Fruit fly (Drosophila melanogaster): ENCODE data around the gene CG32500.

The CG32500 gene

DNA sequence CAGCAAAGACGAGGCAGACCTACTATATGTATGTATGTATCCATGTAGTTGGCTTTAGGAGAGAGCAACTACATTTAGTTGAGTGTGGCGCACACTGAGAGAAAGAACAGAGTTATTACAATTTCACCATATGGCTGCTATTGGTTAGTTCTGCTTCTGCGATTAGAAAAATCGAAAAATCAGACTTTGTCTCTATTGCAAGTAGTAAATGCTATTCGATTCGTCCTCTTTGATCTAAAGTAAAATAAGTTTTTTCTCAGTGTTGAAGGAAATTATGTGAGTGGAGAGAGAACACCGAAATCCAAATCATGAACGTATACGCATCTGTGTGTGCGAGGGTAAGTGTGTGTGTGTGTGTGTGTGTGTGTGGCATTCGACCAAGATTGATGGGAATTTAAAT lies 29.6 kb downstream of the CG32500 start (continued):
- TF ChIP-seq CG10209 (GFP tag; optimal IDR thresholded peaks at IDR 0.05) (peak; percentile 85), CG10654 (GFP tag; optimal IDR thresholded peaks at IDR 0.05) (peak; percentile 86), CG6254 (GFP tag; optimal IDR thresholded peaks at IDR 0.05) (peak; percentile 81), pfk (GFP tag; optimal IDR thresholded peaks at IDR 0.05) (no peak), dmrt11E (tag; optimal IDR thresholded peaks at IDR 0.05) (peak; percentile 82), CG7745 (tag; optimal IDR thresholded peaks at IDR 0.05) (no peak), so (GFP tag; IDR thresholded peaks at IDR 0.05) (peak; percentile 78; the same call in 1 of the 3 replicates), CG10274 (GFP tag; optimal IDR thresholded peaks at IDR 0.05) (peak; percentile 48), ro (GFP tag; IDR thresholded peaks at IDR 0.05) (no peak; the same call in 1 of the 2 replicates), CG10959 (GFP tag; IDR thresholded peaks at IDR 0.05) (peak; percentile 91), CG17328 (GFP tag; IDR thresholded peaks at IDR 0.05) (peak; percentile 82), CG14050 (GFP tag; IDR thresholded peaks at IDR 0.05) (peak; percentile 60; the same call in 2 of the 3 replicates), klu (GFP tag; IDR thresholded peaks at IDR 0.05) (peak; percentile 51), vvl (GFP tag; IDR thresholded peaks at IDR 0.05) (peak; percentile 91), NC2β (GFP tag; optimal IDR thresholded peaks at IDR 0.05) (peak; percentile 81), Hr51 (GFP tag; optimal IDR thresholded peaks at IDR 0.05) (peak; percentile 45 to 80), CG11696 (GFP tag; IDR thresholded peaks at IDR 0.05) (peak; percentile 63; the same call in 1 of the 2 replicates), lilli (GFP tag; optimal IDR thresholded peaks at IDR 0.05) (peak; percentile 65), Kr (GFP tag; optimal IDR thresholded peaks at IDR 0.05) (no peak), aop (GFP tag; IDR thresholded peaks at IDR 0.05) (0 out of 2 replicates have a peak, but pooled peaks have one; percentile 34), Deaf1 (tag; optimal IDR thresholded peaks at IDR 0.05) (peak; percentile 58), pnt (GFP tag; optimal IDR thresholded peaks at IDR 0.05) (peak; percentile 94), gsb-n (tag; optimal IDR thresholded peaks at IDR 0.05) (peak; percentile 80), BtbVII (GFP tag; optimal IDR thresholded peaks at IDR 0.05) (peak; percentile 61), NfI (GFP tag; optimal IDR thresholded peaks at IDR 0.05) (peak; percentile 72), CG13424 (tag; optimal IDR thresholded peaks at IDR 0.05) (peak; percentile 88), Rfx (GFP tag; IDR thresholded peaks at IDR 0.05) (no peak; the same call in 1 of the 2 replicates), chinmo (GFP tag; IDR thresholded peaks at IDR 0.05; ENCODE audit: partially characterized antibody) (no peak), Myb (GFP tag; optimal IDR thresholded peaks at IDR 0.05) (peak; percentile 59), zen (tag; optimal IDR thresholded peaks at IDR 0.05) (peak; percentile 94), CG12744 (GFP tag; optimal IDR thresholded peaks at IDR 0.05) (peak; percentile 63), sens (GFP tag) (peak; percentile 97), CG8290 (GFP tag; optimal IDR thresholded peaks at IDR 0.05) (peak; percentile 41), CG8290 (tag; optimal IDR thresholded peaks at IDR 0.05) (peak in 1 of 2 experiments; percentile 82), emc (GFP tag; optimal IDR thresholded peaks at IDR 0.05) (peak; percentile 7), Dll (GFP tag; IDR thresholded peaks at IDR 0.05; ENCODE audit: partially characterized antibody) (no peak), ash1 (GFP tag; optimal IDR thresholded peaks at IDR 0.05) (no peak), lmd (GFP tag; IDR thresholded peaks at IDR 0.05) (peak; percentile 87), CG1602 (GFP tag; optimal IDR thresholded peaks at IDR 0.05) (peak; percentile 78), BEAF-32 (GFP tag; optimal IDR thresholded peaks at IDR 0.05) (no peak), sqz (GFP tag; optimal IDR thresholded peaks at IDR 0.05) (peak; percentile 69), Lim3 (GFP tag; IDR thresholded peaks at IDR 0.05) (peak; percentile 57; the same call in 1 of the 2 replicates), Ets65A (GFP tag) (peak; percentile 98), run (tag; optimal IDR thresholded peaks at IDR 0.05) (peak; percentile 57), dati (GFP tag; IDR thresholded peaks at IDR 0.05) (peak; percentile 68; the same call in 1 of the 2 replicates), Hmr (GFP tag; optimal IDR thresholded peaks at IDR 0.05) (peak; percentile 68), fd3F (GFP tag; optimal IDR thresholded peaks at IDR 0.05) (peak; percentile 42), E2f2 (GFP tag; IDR thresholded peaks at IDR 0.05) (no peak), CG9932 (GFP tag; IDR thresholded peaks at IDR 0.05) (no peak), corto (GFP tag; optimal IDR thresholded peaks at IDR 0.05) (no peak), H15 (GFP tag; IDR thresholded peaks at IDR 0.05) (peak; percentile 77)

Data from whole organism, embryonic.